Worm (Caenorhabditis elegans) whole organism, L4/young adult: Measurements from ENCODE around the gene ify-1.

Experiments used
- W03F9.2 ChIP-seq: fragments of 150-350 bp; optimal IDR thresholded peaks from 2 replicates; lab custom pipeline; 2014; ENCODE audit warnings: missing biosample characterization, missing genetic modification characterization
- dao-5 ChIP-seq: sonication (generic microtip); optimal IDR thresholded peaks from 2 replicates; lab custom pipeline; 2016; ENCODE audit warnings: missing genotype, missing genetic modification characterization, moderate library complexity, missing compliant biosample characterization
- him-1 ChIP-seq: sonication (generic microtip); optimal IDR thresholded peaks from 2 replicates; lab custom pipeline; 2016; ENCODE audit warnings: missing genotype, missing genetic modification reagents, missing genetic modification characterization, missing compliant biosample characterization

DNA sequence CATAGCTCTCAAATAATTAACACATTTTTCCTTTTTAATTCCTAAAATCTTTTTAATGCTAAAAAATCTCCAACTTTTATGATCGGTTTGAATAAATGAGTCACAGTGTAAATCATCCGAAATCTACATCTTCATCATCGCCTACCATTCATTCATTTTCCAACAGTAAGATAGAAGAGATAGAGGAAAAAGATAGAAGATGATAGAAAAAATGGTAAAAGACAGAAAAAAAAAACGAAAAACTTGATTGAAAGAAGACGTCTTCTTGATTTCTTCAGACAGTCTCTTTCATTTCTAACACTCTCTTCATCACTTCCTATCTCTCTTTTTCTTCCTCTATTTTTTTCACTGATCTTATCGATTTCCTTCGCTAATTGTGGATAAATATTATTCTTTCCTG, 48.2 kb upstream of the ify-1 start:
- TF ChIP-seq dao-5 (tag; lab: Kevin White, UChicago), result no peak
- TF ChIP-seq him-1 (tag; lab: Kevin White, UChicago), result no peak
- TF ChIP-seq W03F9.2 (tag; lab: Kevin White, UChicago), result no peak
